3 fruit fly cellular contexts compared by ENCODE assay signal in genomic region chr3L:21961892-21962518, dm6.
TF ChIP-seq lines count a peak whose summit lies in the region.

Gene Chs2, plus strand, starts transcription at chr3L:21962401.

- no peak for TF ChIP-seq CTCF in whole organism, embryonic (GFP tag; optimal IDR thresholded peaks at IDR 0.05; lab: Kevin White, UChicago)

TF ChIP-seq in whole organism, adult, 20 proteins besides CTCF, POLR2A, EP300 and RAD21:
- TF ChIP-seq CG33017 (tag; optimal IDR thresholded peaks at IDR 0.05; lab: Kevin White, UChicago) (peak; percentile 24), CG12768 (GFP tag; optimal IDR thresholded peaks at IDR 0.05; lab: Kevin White, UChicago) (peak; percentile 41), cic (GFP tag; optimal IDR thresholded peaks at IDR 0.05; lab: Kevin White, UChicago) (peak; percentile 94), CG7101 (tag; optimal IDR thresholded peaks at IDR 0.05; lab: Kevin White, UChicago) (peak; percentile 38), tj (GFP tag; optimal IDR thresholded peaks at IDR 0.05; lab: Kevin White, UChicago) (no peak), toe (GFP tag; optimal IDR thresholded peaks at IDR 0.05; lab: Kevin White, UChicago) (no peak), Mnt (GFP tag; optimal IDR thresholded peaks at IDR 0.05; lab: Kevin White, UChicago) (peak; percentile 0), kay (GFP tag; lab: Kevin White, UChicago; ENCODE audit: borderline replicate concordance) (peak; percentile 66), Clk (GFP tag; optimal IDR thresholded peaks at IDR 0.05; lab: Kevin White, UChicago) (no peak)

TF ChIP-seq in whole organism, embryonic, 481 proteins besides CTCF, POLR2A, EP300 and RAD21 (continues in another document):
- TF ChIP-seq CG13624 (GFP tag; optimal IDR thresholded peaks at IDR 0.05; lab: Kevin White, UChicago) (no peak), Atf-2 (GFP tag; optimal IDR thresholded peaks at IDR 0.05; lab: Kevin White, UChicago) (no peak), dm (GFP tag; optimal IDR thresholded peaks at IDR 0.05; lab: Kevin White, UChicago) (no peak), ham (GFP tag; IDR thresholded peaks at IDR 0.05; lab: Robert Waterston, UW) (no peak), CG8290 (GFP tag; optimal IDR thresholded peaks at IDR 0.05; lab: Kevin White, UChicago) (no peak), CG8290 (tag; optimal IDR thresholded peaks at IDR 0.05; lab: Kevin White, UChicago) (peak in 1 of 2 experiments; percentile 61), Max (GFP tag; optimal IDR thresholded peaks at IDR 0.05; lab: Kevin White, UChicago) (no peak), CG10979 (tag; optimal IDR thresholded peaks at IDR 0.05; lab: Kevin White, UChicago) (peak; percentile 45), CG16779 (GFP tag; IDR thresholded peaks at IDR 0.05; lab: Robert Waterston, UW) (no peak), rib (GFP tag; IDR thresholded peaks at IDR 0.05; lab: Robert Waterston, UW) (no peak), nerfin-2 (GFP tag; IDR thresholded peaks at IDR 0.05; lab: Robert Waterston, UW; ENCODE audit: partially characterized antibody) (no peak), E2f2 (GFP tag; IDR thresholded peaks at IDR 0.05; lab: Robert Waterston, UW) (no peak), CG2875 (GFP tag; optimal IDR thresholded peaks at IDR 0.05; lab: Kevin White, UChicago) (peak; percentile 19), sisA (GFP tag; IDR thresholded peaks at IDR 0.05; lab: Robert Waterston, UW) (no peak), CG13775 (GFP tag; optimal IDR thresholded peaks at IDR 0.05; lab: Kevin White, UChicago) (no peak), chinmo (GFP tag; IDR thresholded peaks at IDR 0.05; lab: Robert Waterston, UW; ENCODE audit: partially characterized antibody) (0 out of 4 replicates have a peak, but pooled peaks have one; percentile 42), CG31388 (GFP tag; optimal IDR thresholded peaks at IDR 0.05; lab: Kevin White, UChicago) (no peak), shn (GFP tag; optimal IDR thresholded peaks at IDR 0.05; lab: Kevin White, UChicago) (no peak), YL-1 (GFP tag; optimal IDR thresholded peaks at IDR 0.05; lab: Kevin White, UChicago) (no peak), CG17568 (GFP tag; optimal IDR thresholded peaks at IDR 0.05; lab: Kevin White, UChicago) (no peak), ap (GFP tag; IDR thresholded peaks at IDR 0.05; lab: Robert Waterston, UW) (no peak), phol (tag; optimal IDR thresholded peaks at IDR 0.05; lab: Kevin White, UChicago) (no peak), D19B (GFP tag; optimal IDR thresholded peaks at IDR 0.05; lab: Kevin White, UChicago) (no peak), dpn (GFP tag; optimal IDR thresholded peaks at IDR 0.05; lab: Kevin White, UChicago) (no peak), Gug (GFP tag; IDR thresholded peaks at IDR 0.05; lab: Robert Waterston, UW) (no peak), CG11560 (tag; IDR thresholded peaks at IDR 0.05; lab: Robert Waterston, UW) (no peak), Oli (tag; optimal IDR thresholded peaks at IDR 0.05; lab: Kevin White, UChicago) (no peak), CG32532 (GFP tag; IDR thresholded peaks at IDR 0.05; lab: Robert Waterston, UW) (no peak), Sox102F (GFP tag; optimal IDR thresholded peaks at IDR 0.05; lab: Kevin White, UChicago) (no peak), CG5245 (GFP tag; optimal IDR thresholded peaks at IDR 0.05; lab: Kevin White, UChicago) (no peak), tap (tag; optimal IDR thresholded peaks at IDR 0.05; lab: Kevin White, UChicago) (no peak), Ravus (GFP tag; IDR thresholded peaks at IDR 0.05; lab: Robert Waterston, UW) (no peak), sens-2 (GFP tag; IDR thresholded peaks at IDR 0.05; lab: Robert Waterston, UW) (peak; percentile 85), jumu (GFP tag; optimal IDR thresholded peaks at IDR 0.05; lab: Kevin White, UChicago) (no peak), bsh (GFP tag; optimal IDR thresholded peaks at IDR 0.05; lab: Kevin White, UChicago) (peak in 1 of 2 experiments; percentile 34), seq (GFP tag; IDR thresholded peaks at IDR 0.05; lab: Robert Waterston, UW) (no peak), CG10147 (GFP tag; optimal IDR thresholded peaks at IDR 0.05; lab: Kevin White, UChicago) (no peak), Awh (GFP tag; IDR thresholded peaks at IDR 0.05; lab: Robert Waterston, UW) (no peak), CG12071 (GFP tag; optimal IDR thresholded peaks at IDR 0.05; lab: Kevin White, UChicago) (no peak), pnt (GFP tag; optimal IDR thresholded peaks at IDR 0.05; lab: Kevin White, UChicago) (no peak), nom (GFP tag; optimal IDR thresholded peaks at IDR 0.05; lab: Kevin White, UChicago) (no peak), az2 (GFP tag; optimal IDR thresholded peaks at IDR 0.05; lab: Kevin White, UChicago) (no peak), HHEX (GFP tag; optimal IDR thresholded peaks at IDR 0.05; lab: Kevin White, UChicago) (no peak), Chrac-16 (GFP tag; optimal IDR thresholded peaks at IDR 0.05; lab: Kevin White, UChicago) (no peak)

TF ChIP-seq in whole organism, prepupa, 60 proteins besides CTCF, POLR2A, EP300 and RAD21:
- TF ChIP-seq fkh (GFP tag; optimal IDR thresholded peaks at IDR 0.05; lab: Kevin White, UChicago) (peak; percentile 92), svp (GFP tag; lab: Kevin White, UChicago) (peak; percentile 61), Sox102F (GFP tag; optimal IDR thresholded peaks at IDR 0.05; lab: Kevin White, UChicago) (no peak), achi (GFP tag; optimal IDR thresholded peaks at IDR 0.05; lab: Kevin White, UChicago) (no peak), CG16779 (tag; optimal IDR thresholded peaks at IDR 0.05; lab: Kevin White, UChicago) (peak; percentile 26), vri (GFP tag; optimal IDR thresholded peaks at IDR 0.05; lab: Kevin White, UChicago) (peak; percentile 80)
TF ChIP-seq in whole organism, prepupa: peak in this region for 4.
